Fruit fly (Drosophila melanogaster) whole organism, embryonic: Measurements from ENCODE around the gene CG31231.
A peak's percentile ranks its signal among the peaks of the same experiment; 100 is the strongest.

ENCODE experiments used
- Adf1 ChIP-seq: fragments of 200-800 bp; sonication (Bioruptor generic); IDR thresholded peaks from 2 replicates; pipeline ENCODE4 v1.3.6; 2022; ENCODE audit warnings: missing biosample characterization, missing genetic modification characterization
- Atf-2 ChIP-seq: fragments of 200-800 bp; sonication (Bioruptor generic); optimal IDR thresholded peaks from 2 replicates; lab custom pipeline; 2016; ENCODE audit warnings: missing biosample characterization, missing genetic modification characterization
- CG10543 ChIP-seq: fragments of 200-800 bp; sonication (Bioruptor generic); optimal IDR thresholded peaks from 3 replicates; lab custom pipeline; 2017; ENCODE audit warnings: missing biosample characterization, mild to moderate bottlenecking, missing genetic modification characterization, moderate library complexity
- CG11456 ChIP-seq: fragments of 200-800 bp; sonication (Bioruptor generic); IDR thresholded peaks from 3 replicates; pipeline ENCODE4 v1.3.6; 2022; ENCODE audit warnings: missing biosample characterization, missing genetic modification characterization
- CG12391 ChIP-seq: fragments of 200-800 bp; sonication (Bioruptor generic); optimal IDR thresholded peaks from 3 replicates; lab custom pipeline; 2018; ENCODE audit warnings: missing biosample characterization, mild to moderate bottlenecking, missing genetic modification characterization, moderate library complexity
- CG14050 ChIP-seq: fragments of 200-800 bp; sonication (Bioruptor generic); IDR thresholded peaks from 3 replicates; pipeline ENCODE4 v1.3.6; 2022; ENCODE audit warnings: missing biosample characterization, missing genetic modification characterization
- CG15269 ChIP-seq: fragments of 200-800 bp; sonication (Bioruptor generic); optimal IDR thresholded peaks from 2 replicates; lab custom pipeline; 2018; ENCODE audit warnings: missing biosample characterization, mild to moderate bottlenecking, missing genetic modification characterization, moderate library complexity
- CG18476 ChIP-seq: fragments of 200-800 bp; sonication (Bioruptor generic); optimal IDR thresholded peaks from 2 replicates; lab custom pipeline; 2016; ENCODE audit warnings: missing biosample characterization, mild to moderate bottlenecking, missing genetic modification characterization
- CG31224 ChIP-seq: fragments of 200-800 bp; sonication (Bioruptor generic); IDR thresholded peaks from 2 replicates; pipeline ENCODE4 v1.3.6; 2022; ENCODE audit warnings: missing biosample characterization, missing genetic modification characterization
- CG3726 ChIP-seq: fragments of 200-800 bp; sonication (Bioruptor generic); IDR thresholded peaks from 3 replicates; pipeline ENCODE4, ENCODE4 v1.3.6; 2022; ENCODE audit warnings: missing biosample characterization, missing genetic modification characterization
- CG3838 ChIP-seq: fragments of 200-800 bp; sonication (Bioruptor generic); optimal IDR thresholded peaks from 3 replicates; lab custom pipeline; 2016; ENCODE audit warnings: missing biosample characterization, missing genetic modification characterization
- CG6175 ChIP-seq: fragments of 200-800 bp; sonication (Bioruptor generic); IDR thresholded peaks from 3 replicates; pipeline ENCODE4 v1.3.6; 2022; ENCODE audit warnings: missing biosample characterization, missing genetic modification characterization
- CG7786 ChIP-seq: fragments of 200-800 bp; sonication (Bioruptor generic); optimal IDR thresholded peaks from 2 replicates; lab custom pipeline; 2016; ENCODE audit warnings: missing biosample characterization, missing genetic modification characterization
- CG8924 ChIP-seq: fragments of 200-800 bp; optimal IDR thresholded peaks from 3 replicates; lab custom pipeline; 2019; ENCODE audit warnings: missing biosample characterization, mild to moderate bottlenecking, missing genetic modification characterization, moderate library complexity
- CG9215 ChIP-seq: fragments of 200-800 bp; sonication (Bioruptor generic); IDR thresholded peaks from 2 replicates; pipeline ENCODE4 v1.3.6; 2022; ENCODE audit warnings: missing biosample characterization, missing genetic modification characterization
- Doc2 ChIP-seq: fragments of 200-800 bp; sonication (Bioruptor generic); IDR thresholded peaks from 2 replicates; pipeline ENCODE4 v1.3.6; 2022; ENCODE audit warnings: missing biosample characterization, missing genetic modification characterization
- Ets97D ChIP-seq: fragments of 200-800 bp; sonication (Bioruptor generic); optimal IDR thresholded peaks from 3 replicates; lab custom pipeline; 2016; ENCODE audit warnings: missing biosample characterization, missing genetic modification characterization
- Fer3 ChIP-seq: fragments of 200-800 bp; sonication (Bioruptor generic); optimal IDR thresholded peaks from 2 replicates; lab custom pipeline; 2018; ENCODE audit warnings: missing biosample characterization, mild to moderate bottlenecking, missing genetic modification characterization, moderate library complexity
- Jarid2 ChIP-seq: fragments of 200-800 bp; sonication (Bioruptor generic); optimal IDR thresholded peaks from 3 replicates; lab custom pipeline; 2017; ENCODE audit warnings: mild to moderate bottlenecking, missing biosample characterization, missing genetic modification reagents, missing genetic modification characterization
- Lhr ChIP-seq: fragments of 200-800 bp; sonication (Bioruptor generic); optimal IDR thresholded peaks from 3 replicates; lab custom pipeline; 2017; ENCODE audit warnings: mild to moderate bottlenecking, missing biosample characterization, missing genetic modification reagents, missing genetic modification characterization
- Mrtf ChIP-seq: fragments of 200-800 bp; sonication (Bioruptor generic); IDR thresholded peaks from 3 replicates; pipeline ENCODE4 v1.3.6; 2022; ENCODE audit warnings: missing biosample characterization, missing genetic modification characterization
- NC2α ChIP-seq: fragments of 200-800 bp; sonication (Bioruptor generic); optimal IDR thresholded peaks from 2 replicates; lab custom pipeline; 2016; ENCODE audit warnings: missing biosample characterization, missing genetic modification characterization
- NFAT ChIP-seq: fragments of 200-800 bp; sonication (Bioruptor generic); IDR thresholded peaks from 2 replicates; pipeline ENCODE4 v1.3.6; 2022; ENCODE audit warnings: missing biosample characterization, missing genetic modification characterization
- Nf-YB ChIP-seq: fragments of 200-800 bp; sonication (Bioruptor generic); optimal IDR thresholded peaks from 3 replicates; lab custom pipeline; 2019; ENCODE audit warnings: missing biosample characterization, mild to moderate bottlenecking, missing genetic modification characterization, moderate library complexity
- PHDP ChIP-seq: fragments of 200-800 bp; sonication (Bioruptor generic); optimal IDR thresholded peaks from 3 replicates; lab custom pipeline; 2018; ENCODE audit warnings: missing biosample characterization, mild to moderate bottlenecking, missing genetic modification characterization, moderate library complexity
- Ravus ChIP-seq: fragments of 200-800 bp; sonication (Bioruptor generic); IDR thresholded peaks from 2 replicates; pipeline ENCODE4 v1.3.6; 2022; ENCODE audit warnings: missing biosample characterization, missing genetic modification characterization
- Stat92E ChIP-seq, 3 experiments: fragments of >200 bp in 2 of 3; fragments of 200-800 bp in 1 of 3; sonication (Bioruptor generic) in 1 of 3; optimal IDR thresholded peaks; 2 replicates each; lab custom pipeline; 2017 to 2019; ENCODE audit warnings: missing biosample characterization in 3 of 3, missing genetic modification characterization in 3 of 3, mild to moderate bottlenecking in 1 of 3, moderate library complexity in 1 of 3
- Xrp1 ChIP-seq: fragments of 200-800 bp; sonication (Bioruptor generic); IDR thresholded peaks from 2 replicates; pipeline ENCODE4 v1.3.6; 2022; ENCODE audit warnings: missing biosample characterization, missing genetic modification characterization
- ab ChIP-seq: fragments of 200-800 bp; sonication (Bioruptor generic); optimal IDR thresholded peaks from 2 replicates; lab custom pipeline; 2016; ENCODE audit warnings: missing biosample characterization, missing genetic modification characterization
- abd-A ChIP-seq: fragments of 200-800 bp; sonication (Bioruptor generic); optimal IDR thresholded peaks from 3 replicates; lab custom pipeline; 2019; ENCODE audit warnings: missing biosample characterization, mild to moderate bottlenecking, missing genetic modification characterization, moderate library complexity
- aop ChIP-seq: fragments of 200-800 bp; sonication (Bioruptor generic); IDR thresholded peaks from 2 replicates; pipeline ENCODE4 v1.3.6; 2022; ENCODE audit warnings: missing biosample characterization, missing genetic modification characterization
- bcd ChIP-seq: fragments of 200-800 bp; sonication (Bioruptor generic); optimal IDR thresholded peaks from 2 replicates; lab custom pipeline; 2017; ENCODE audit warnings: missing biosample characterization, mild to moderate bottlenecking, missing genetic modification characterization
- da ChIP-seq: fragments of 200-800 bp; sonication (Bioruptor generic); optimal IDR thresholded peaks from 2 replicates; lab custom pipeline; 2016; ENCODE audit warnings: missing biosample characterization, missing genetic modification characterization
- dati ChIP-seq: fragments of 200-800 bp; sonication (Bioruptor generic); IDR thresholded peaks from 2 replicates; pipeline ENCODE4 v1.3.6; 2022; ENCODE audit warnings: missing biosample characterization, missing genetic modification characterization
- eve ChIP-seq, 2 experiments: fragments of >200 bp; optimal IDR thresholded peaks; 2 replicates each; lab custom pipeline; 2017; ENCODE audit warnings: missing biosample characterization in 2 of 2, missing genetic modification characterization in 2 of 2
- fd102C ChIP-seq: fragments of 200-800 bp; sonication (Bioruptor generic); optimal IDR thresholded peaks from 2 replicates; lab custom pipeline; 2018; ENCODE audit warnings: missing biosample characterization, mild to moderate bottlenecking, missing genetic modification characterization, moderate library complexity
- fru ChIP-seq: fragments of >200 bp; optimal IDR thresholded peaks from 2 replicates; lab custom pipeline; 2017
- gro ChIP-seq: fragments of 200-800 bp; sonication (Bioruptor generic); optimal IDR thresholded peaks from 2 replicates; lab custom pipeline; 2016; ENCODE audit warnings: missing biosample characterization, missing genetic modification characterization
- hth ChIP-seq: fragments of >200 bp; optimal IDR thresholded peaks from 2 replicates; lab custom pipeline; 2017; ENCODE audit warnings: inconsistent platforms
- kah ChIP-seq: fragments of 200-800 bp; sonication (Bioruptor generic); optimal IDR thresholded peaks from 2 replicates; lab custom pipeline; 2018; ENCODE audit warnings: missing biosample characterization, mild to moderate bottlenecking, missing genetic modification characterization
- knrl ChIP-seq: fragments of 200-800 bp; sonication (Bioruptor generic); IDR thresholded peaks from 3 replicates; pipeline ENCODE4 v1.3.6; 2022; ENCODE audit warnings: missing biosample characterization, missing genetic modification characterization; ENCODE audit not compliant: partially characterized antibody
- otp ChIP-seq: fragments of 200-800 bp; sonication (Bioruptor generic); IDR thresholded peaks from 3 replicates; pipeline ENCODE4, ENCODE4 v1.3.6; 2022; ENCODE audit warnings: missing biosample characterization, missing genetic modification characterization
- pb ChIP-seq: fragments of 200-800 bp; sonication (Bioruptor generic); optimal IDR thresholded peaks from 3 replicates; lab custom pipeline; 2016; ENCODE audit warnings: missing biosample characterization, missing genetic modification characterization
- phol ChIP-seq: fragments of 200-800 bp; sonication (Bioruptor generic); optimal IDR thresholded peaks from 3 replicates; lab custom pipeline; 2018; ENCODE audit warnings: missing biosample characterization, mild to moderate bottlenecking, missing genetic modification characterization, moderate library complexity
- psq ChIP-seq: fragments of 200-800 bp; sonication (Bioruptor generic); optimal IDR thresholded peaks from 2 replicates; lab custom pipeline; 2017; ENCODE audit warnings: missing biosample characterization, missing genetic modification characterization
- sens-2 ChIP-seq: fragments of 200-800 bp; sonication (Bioruptor generic); IDR thresholded peaks from 2 replicates; pipeline ENCODE4 v1.3.6; 2022; ENCODE audit warnings: missing biosample characterization, missing genetic modification characterization
- tll ChIP-seq, 2 experiments: fragments of 200-800 bp in 1 of 2; fragments of >200 bp in 1 of 2; sonication (Bioruptor generic) in 1 of 2; optimal IDR thresholded peaks; 2 replicates each; lab custom pipeline; 2017 to 2019; ENCODE audit warnings: missing biosample characterization in 2 of 2, missing genetic modification characterization in 2 of 2, mild to moderate bottlenecking in 1 of 2, moderate library complexity in 1 of 2
- unc-4 ChIP-seq: fragments of 200-800 bp; sonication (Bioruptor generic); IDR thresholded peaks from 2 replicates; pipeline ENCODE4 v1.3.6; 2022; ENCODE audit warnings: missing biosample characterization, missing genetic modification characterization; ENCODE audit not compliant: partially characterized antibody
- vnd ChIP-seq: fragments of 200-800 bp; sonication (Bioruptor generic); IDR thresholded peaks from 3 replicates; pipeline ENCODE4 v1.3.6; 2022; ENCODE audit warnings: missing biosample characterization, missing genetic modification characterization; ENCODE audit not compliant: partially characterized antibody
- wor ChIP-seq: fragments of 200-800 bp; sonication (Bioruptor generic); IDR thresholded peaks from 2 replicates; pipeline ENCODE4 v1.3.6; 2022; ENCODE audit warnings: missing biosample characterization, missing genetic modification characterization

Gene CG31231

dm6 chr3R:18658945-18659642 lies 6.1 kb upstream of the CG31231 start, which contains the start of the genes CG31224 and CstF64 (continued):
- peak; percentile 40 for TF ChIP-seq psq
- TF ChIP-seq Nf-YB (GFP tag; lab: Kevin White, UChicago) = peak; percentile 63
- TF ChIP-seq CG3838 (GFP tag; lab: Kevin White, UChicago) = peak; percentile 37
- peak; percentile 94 for TF ChIP-seq Ets97D (GFP tag; lab: Kevin White, UChicago)
- TF ChIP-seq NC2α (GFP tag; lab: Kevin White, UChicago) = peak; percentile 69
- peak; percentile 76 for TF ChIP-seq NFAT
- peak; percentile 18; the same call in 1 of the 2 replicates for TF ChIP-seq Doc2 (GFP tag; lab: Robert Waterston, UW)
- TF ChIP-seq phol (tag; lab: Kevin White, UChicago) = peak; percentile 85
- peak; percentile 78 for TF ChIP-seq PHDP (tag; lab: Kevin White, UChicago)
- no peak for TF ChIP-seq eve (GFP tag; optimal IDR thresholded peaks at IDR 0.05; lab: Kevin White, UChicago)
- TF ChIP-seq sens-2 (GFP tag; lab: Robert Waterston, UW) = peak; percentile 64; the same call in 1 of the 2 replicates
- peak; percentile 71 for TF ChIP-seq wor (GFP tag; lab: Robert Waterston, UW)
- TF ChIP-seq CG15269 = no peak
- TF ChIP-seq tll (GFP tag; optimal IDR thresholded peaks at IDR 0.05; lab: Kevin White, UChicago) = no peak
- TF ChIP-seq knrl = no peak; the same call in 2 of the 3 replicates
- peak; percentile 83 for TF ChIP-seq CG18476 (GFP tag; lab: Kevin White, UChicago)
- peak in 1 of 3 experiments; percentile 73 for TF ChIP-seq Stat92E (GFP tag; optimal IDR thresholded peaks at IDR 0.05; lab: Kevin White, UChicago)
- TF ChIP-seq vnd (GFP tag; lab: Robert Waterston, UW) = no peak
- TF ChIP-seq fd102C (GFP tag; lab: Kevin White, UChicago) = peak; percentile 15
- peak; percentile 8 for TF ChIP-seq kah
- no peak for TF ChIP-seq fru (lab: Kevin White, UChicago)
- no peak for TF ChIP-seq hth
- peak; percentile 84 for TF ChIP-seq Atf-2 (GFP tag; lab: Kevin White, UChicago)
- TF ChIP-seq CG8924 (tag; lab: Kevin White, UChicago) = peak; percentile 70
- TF ChIP-seq CG10543 (GFP tag; lab: Kevin White, UChicago) = peak; percentile 85
- peak; percentile 84 for TF ChIP-seq Xrp1 (GFP tag; lab: Robert Waterston, UW)
- TF ChIP-seq Jarid2 = no peak
- peak; percentile 91 for TF ChIP-seq CG31224 (GFP tag; lab: Robert Waterston, UW)
- peak; percentile 57 for TF ChIP-seq da (GFP tag; lab: Kevin White, UChicago)
- peak; percentile 63; the same call in 1 of the 3 replicates for TF ChIP-seq CG6175 (GFP tag; lab: Robert Waterston, UW)
- peak; percentile 63; the same call in 2 of the 3 replicates for TF ChIP-seq Mrtf
- TF ChIP-seq Lhr (GFP tag; lab: Kevin White, UChicago) = no peak
- TF ChIP-seq aop (GFP tag; lab: Robert Waterston, UW) = no peak
- TF ChIP-seq ab (GFP tag; lab: Kevin White, UChicago) = peak; percentile 1
- TF ChIP-seq CG7786 (GFP tag; lab: Kevin White, UChicago) = peak; percentile 88
- TF ChIP-seq CG9215 (GFP tag; lab: Robert Waterston, UW) = peak; percentile 79
- peak; percentile 52; the same call in 1 of the 2 replicates for TF ChIP-seq dati
- TF ChIP-seq gro (GFP tag; lab: Kevin White, UChicago) = peak; percentile 83
- peak; percentile 70 for TF ChIP-seq CG14050
- TF ChIP-seq pb (GFP tag; lab: Kevin White, UChicago) = peak; percentile 82
- TF ChIP-seq abd-A (tag; lab: Kevin White, UChicago) = no peak
- TF ChIP-seq Ravus (GFP tag; lab: Robert Waterston, UW) = peak; percentile 52
- peak; percentile 79 for TF ChIP-seq bcd
- TF ChIP-seq CG11456 = peak; percentile 85
- peak; percentile 70; the same call in 2 of the 3 replicates for TF ChIP-seq otp
- TF ChIP-seq CG3726 (GFP tag; lab: Robert Waterston, UW) = peak; percentile 64; the same call in 2 of the 3 replicates
- no peak for TF ChIP-seq Adf1 (GFP tag; lab: Robert Waterston, UW)
- peak; percentile 88 for TF ChIP-seq CG12391 (tag; lab: Kevin White, UChicago)
- TF ChIP-seq unc-4 = no peak; the same call in 1 of the 2 replicates
- peak; percentile 75 for TF ChIP-seq Fer3 (tag; lab: Kevin White, UChicago)
